Fruit fly (Drosophila melanogaster) whole organism, embryonic: Measurements from ENCODE around the gene rictor.

Source experiments
- Abd-B ChIP-seq: fragments of 200-800 bp; sonication (Bioruptor generic); optimal IDR thresholded peaks from 2 replicates; lab custom pipeline; 2018; ENCODE audit warnings: missing biosample characterization, mild to moderate bottlenecking, missing genetic modification characterization, moderate library complexity
- Bteb2 ChIP-seq: fragments of 200-800 bp; sonication (Bioruptor generic); optimal IDR thresholded peaks from 2 replicates; lab custom pipeline; 2016; ENCODE audit warnings: missing biosample characterization, missing genetic modification characterization
- CG10209 ChIP-seq: fragments of 200-800 bp; sonication (Bioruptor generic); optimal IDR thresholded peaks from 3 replicates; lab custom pipeline; 2017; ENCODE audit warnings: missing biosample characterization, mild to moderate bottlenecking, missing genetic modification characterization, missing genetic modification reagents
- CG10366 ChIP-seq: fragments of 200-800 bp; sonication (Bioruptor generic); IDR thresholded peaks from 2 replicates; pipeline ENCODE4 v1.3.6; 2022; ENCODE audit warnings: missing biosample characterization, missing genetic modification characterization
- CG10431 ChIP-seq: fragments of 200-800 bp; sonication (Bioruptor generic); optimal IDR thresholded peaks from 3 replicates; lab custom pipeline; 2018; ENCODE audit warnings: missing biosample characterization, mild to moderate bottlenecking, missing genetic modification characterization
- CG10462 ChIP-seq: fragments of 200-800 bp; sonication (Bioruptor generic); optimal IDR thresholded peaks from 2 replicates; lab custom pipeline; 2016; ENCODE audit warnings: missing biosample characterization, missing genetic modification characterization
- CG10959 ChIP-seq: fragments of 200-800 bp; sonication (Bioruptor generic); IDR thresholded peaks from 2 replicates; pipeline ENCODE4 v1.3.6; 2022; ENCODE audit warnings: missing biosample characterization, missing genetic modification characterization
- CG12659 ChIP-seq: fragments of 200-800 bp; sonication (Bioruptor generic); optimal IDR thresholded peaks from 3 replicates; lab custom pipeline; 2017; ENCODE audit warnings: mild to moderate bottlenecking, missing biosample characterization, missing genetic modification reagents, missing genetic modification characterization
- CG15011 ChIP-seq: fragments of 200-800 bp; sonication (Bioruptor generic); optimal IDR thresholded peaks from 3 replicates; lab custom pipeline; 2018; ENCODE audit warnings: missing biosample characterization, mild to moderate bottlenecking, missing genetic modification characterization
- CG16779 ChIP-seq: fragments of 200-800 bp; sonication (Bioruptor generic); IDR thresholded peaks from 2 replicates; pipeline ENCODE4 v1.3.6; 2022; ENCODE audit warnings: missing biosample characterization, missing genetic modification characterization
- CG17328 ChIP-seq: fragments of 200-800 bp; sonication (Bioruptor generic); IDR thresholded peaks from 2 replicates; pipeline ENCODE4 v1.3.6; 2022; ENCODE audit warnings: missing biosample characterization, missing genetic modification characterization
- CG1792 ChIP-seq: fragments of 200-800 bp; sonication (Bioruptor generic); optimal IDR thresholded peaks from 2 replicates; lab custom pipeline; 2016; ENCODE audit warnings: missing biosample characterization, missing genetic modification characterization
- CG30431 ChIP-seq: fragments of 200-800 bp; sonication (Bioruptor generic); optimal IDR thresholded peaks from 2 replicates; lab custom pipeline; 2017; ENCODE audit warnings: missing biosample characterization, missing genetic modification characterization
- CG32772 ChIP-seq: fragments of 200-800 bp; sonication (Bioruptor generic); IDR thresholded peaks from 2 replicates; pipeline ENCODE4 v1.3.6; 2022; ENCODE audit warnings: missing biosample characterization, missing genetic modification characterization
- CG7556 ChIP-seq: fragments of 200-800 bp; sonication (Bioruptor generic); optimal IDR thresholded peaks from 2 replicates; lab custom pipeline; 2017; ENCODE audit warnings: missing biosample characterization, mild to moderate bottlenecking, missing genetic modification characterization
- CG7839 ChIP-seq: fragments of 200-800 bp; sonication (Bioruptor generic); optimal IDR thresholded peaks from 3 replicates; lab custom pipeline; 2018; ENCODE audit warnings: missing biosample characterization, mild to moderate bottlenecking, missing genetic modification characterization, moderate library complexity
- CG7987 ChIP-seq: fragments of 200-800 bp; sonication (Bioruptor generic); optimal IDR thresholded peaks from 2 replicates; lab custom pipeline; 2018; ENCODE audit warnings: missing biosample characterization, mild to moderate bottlenecking, missing genetic modification characterization, moderate library complexity
- CrebB ChIP-seq: fragments of 200-800 bp; sonication (Bioruptor generic); optimal IDR thresholded peaks from 3 replicates; lab custom pipeline; 2018; ENCODE audit warnings: missing biosample characterization, mild to moderate bottlenecking, missing genetic modification characterization
- Deaf1 ChIP-seq: fragments of 200-800 bp; optimal IDR thresholded peaks from 3 replicates; lab custom pipeline; 2019; ENCODE audit warnings: missing biosample characterization, mild to moderate bottlenecking, missing genetic modification characterization, moderate library complexity
- E2f1 ChIP-seq: fragments of 200-800 bp; sonication (Bioruptor generic); IDR thresholded peaks from 2 replicates; pipeline ENCODE4 v1.3.6; 2022; ENCODE audit warnings: missing biosample characterization, missing genetic modification characterization
- HLH54F ChIP-seq: fragments of 200-800 bp; sonication (Bioruptor generic); optimal IDR thresholded peaks from 3 replicates; lab custom pipeline; 2016; ENCODE audit warnings: missing biosample characterization, missing genetic modification characterization
- HLHmδ ChIP-seq: fragments of 200-800 bp; sonication (Bioruptor generic); optimal IDR thresholded peaks from 2 replicates; lab custom pipeline; 2018; ENCODE audit warnings: missing biosample characterization, mild to moderate bottlenecking, missing genetic modification characterization, moderate library complexity
- HmgD ChIP-seq: fragments of 200-800 bp; sonication (Bioruptor generic); optimal IDR thresholded peaks from 3 replicates; lab custom pipeline; 2016; ENCODE audit warnings: missing biosample characterization, missing genetic modification characterization
- Myb ChIP-seq: fragments of 200-800 bp; sonication (Bioruptor generic); optimal IDR thresholded peaks from 2 replicates; lab custom pipeline; 2016; ENCODE audit warnings: missing biosample characterization, missing genetic modification characterization
- NK7.1 ChIP-seq: fragments of 200-800 bp; sonication (Bioruptor generic); optimal IDR thresholded peaks from 3 replicates; lab custom pipeline; 2016; ENCODE audit warnings: missing biosample characterization, missing genetic modification characterization
- Nf-YB ChIP-seq: fragments of 200-800 bp; sonication (Bioruptor generic); optimal IDR thresholded peaks from 3 replicates; lab custom pipeline; 2019; ENCODE audit warnings: missing biosample characterization, mild to moderate bottlenecking, missing genetic modification characterization, moderate library complexity
- Oaz ChIP-seq: fragments of 200-800 bp; sonication (Bioruptor generic); IDR thresholded peaks from 2 replicates; pipeline ENCODE4 v1.3.6; 2022; ENCODE audit warnings: missing biosample characterization, missing genetic modification characterization
- Scr ChIP-seq: fragments of 200-800 bp; sonication (Bioruptor generic); IDR thresholded peaks from 2 replicates; pipeline ENCODE4 v1.3.6; 2022; ENCODE audit warnings: missing biosample characterization, missing genetic modification characterization; ENCODE audit not compliant: partially characterized antibody
- Usf ChIP-seq: fragments of 200-800 bp; sonication (Bioruptor generic); optimal IDR thresholded peaks from 2 replicates; lab custom pipeline; 2017; ENCODE audit warnings: missing genotype, missing biosample characterization, missing genetic modification characterization
- abd-A ChIP-seq: fragments of 200-800 bp; sonication (Bioruptor generic); optimal IDR thresholded peaks from 3 replicates; lab custom pipeline; 2019; ENCODE audit warnings: missing biosample characterization, mild to moderate bottlenecking, missing genetic modification characterization, moderate library complexity
- al ChIP-seq: fragments of 200-800 bp; sonication (Bioruptor generic); IDR thresholded peaks from 2 replicates; pipeline ENCODE4 v1.3.6; 2022; ENCODE audit warnings: missing biosample characterization, missing genetic modification characterization
- da ChIP-seq: fragments of 200-800 bp; sonication (Bioruptor generic); optimal IDR thresholded peaks from 2 replicates; lab custom pipeline; 2016; ENCODE audit warnings: missing biosample characterization, missing genetic modification characterization
- emc ChIP-seq: fragments of 200-800 bp; sonication (Bioruptor generic); optimal IDR thresholded peaks from 2 replicates; lab custom pipeline; 2016; ENCODE audit warnings: missing biosample characterization, missing genetic modification characterization
- fd96Cb ChIP-seq: fragments of 200-800 bp; sonication (Bioruptor generic); optimal IDR thresholded peaks from 2 replicates; lab custom pipeline; 2018; ENCODE audit warnings: missing biosample characterization, mild to moderate bottlenecking, missing genetic modification characterization, moderate library complexity
- ftz-f1 ChIP-seq: fragments of 200-800 bp; sonication (Bioruptor generic); optimal IDR thresholded peaks from 2 replicates; lab custom pipeline; 2016; ENCODE audit warnings: missing biosample characterization, missing genetic modification characterization
- gcm ChIP-seq: fragments of 200-800 bp; sonication (Bioruptor generic); optimal IDR thresholded peaks from 2 replicates; lab custom pipeline; 2019; ENCODE audit warnings: missing biosample characterization, mild to moderate bottlenecking, missing genetic modification characterization, moderate library complexity
- gfzf ChIP-seq: fragments of 200-800 bp; sonication (Bioruptor generic); optimal IDR thresholded peaks from 2 replicates; lab custom pipeline; 2016; ENCODE audit warnings: missing biosample characterization, mild to moderate bottlenecking, missing genetic modification characterization, moderate library complexity
- inv ChIP-seq: fragments of 200-800 bp; sonication (Bioruptor generic); IDR thresholded peaks from 2 replicates; pipeline ENCODE4 v1.3.6; 2022; ENCODE audit warnings: missing biosample characterization, missing genetic modification characterization; ENCODE audit not compliant: partially characterized antibody
- nau ChIP-seq: fragments of 200-800 bp; sonication (Bioruptor generic); optimal IDR thresholded peaks from 3 replicates; lab custom pipeline; 2017; ENCODE audit warnings: missing biosample characterization, mild to moderate bottlenecking, missing genetic modification characterization, missing genetic modification reagents
- org-1 ChIP-seq: fragments of 200-800 bp; sonication (Bioruptor generic); optimal IDR thresholded peaks from 2 replicates; lab custom pipeline; 2017; ENCODE audit warnings: missing biosample characterization, missing genetic modification characterization
- p53 ChIP-seq: fragments of 200-800 bp; sonication (Bioruptor generic); optimal IDR thresholded peaks from 2 replicates; lab custom pipeline; 2016; ENCODE audit warnings: missing biosample characterization, missing genetic modification characterization
- peb ChIP-seq: fragments of 200-800 bp; sonication (Bioruptor generic); IDR thresholded peaks from 2 replicates; pipeline ENCODE4 v1.3.6; 2022; ENCODE audit warnings: missing biosample characterization, missing genetic modification characterization
- pfk ChIP-seq: fragments of 200-800 bp; sonication (Bioruptor generic); optimal IDR thresholded peaks from 2 replicates; lab custom pipeline; 2018; ENCODE audit warnings: missing biosample characterization, mild to moderate bottlenecking, missing genetic modification characterization, moderate library complexity
- rib ChIP-seq: fragments of 200-800 bp; sonication (Bioruptor generic); IDR thresholded peaks from 2 replicates; pipeline ENCODE4 v1.3.6; 2022; ENCODE audit warnings: missing biosample characterization, missing genetic modification characterization
- salm ChIP-seq: fragments of 200-800 bp; sonication (Bioruptor generic); optimal IDR thresholded peaks from 2 replicates; lab custom pipeline; 2018; ENCODE audit warnings: missing biosample characterization, mild to moderate bottlenecking, missing genetic modification characterization
- sc ChIP-seq, 3 experiments: fragments of >200 bp in 2 of 3; fragments of 200-800 bp in 1 of 3; sonication (Bioruptor generic) in 1 of 3; optimal IDR thresholded peaks; 2 replicates in 2 of 3; 3 replicates in 1 of 3; lab custom pipeline; 2017; ENCODE audit warnings: mild to moderate bottlenecking in 1 of 3, missing biosample characterization in 1 of 3, missing genetic modification characterization in 1 of 3, missing genetic modification reagents in 1 of 3
- slbo ChIP-seq: fragments of 200-800 bp; sonication (Bioruptor generic); IDR thresholded peaks from 2 replicates; pipeline ENCODE4 v1.3.6; 2022; ENCODE audit warnings: missing biosample characterization, missing genetic modification characterization
- tgo ChIP-seq: fragments of 200-800 bp; sonication (Bioruptor generic); IDR thresholded peaks from 3 replicates; pipeline ENCODE4 v1.3.6; 2022; ENCODE audit warnings: missing biosample characterization, missing genetic modification characterization
- trh ChIP-seq: fragments of 200-800 bp; sonication (Bioruptor generic); optimal IDR thresholded peaks from 2 replicates; lab custom pipeline; 2016; ENCODE audit warnings: missing biosample characterization, missing genetic modification characterization
- wor ChIP-seq: fragments of 200-800 bp; sonication (Bioruptor generic); IDR thresholded peaks from 2 replicates; pipeline ENCODE4 v1.3.6; 2022; ENCODE audit warnings: missing biosample characterization, missing genetic modification characterization
- zen ChIP-seq: fragments of 200-800 bp; sonication (Bioruptor generic); optimal IDR thresholded peaks from 3 replicates; lab custom pipeline; 2018; ENCODE audit warnings: missing biosample characterization, mild to moderate bottlenecking, missing genetic modification characterization, moderate library complexity

Gene rictor

dm6 chrX:19307810-19308456 is 46.9 kb upstream of the rictor start, which contains the start of gene CG8051 (continued):
- TF ChIP-seq wor (GFP tag; lab: Robert Waterston, UW) = no peak
- no peak for TF ChIP-seq trh (GFP tag; lab: Kevin White, UChicago)
- no peak for TF ChIP-seq inv
- no peak for TF ChIP-seq fd96Cb (tag; lab: Kevin White, UChicago)
- TF ChIP-seq emc (GFP tag; lab: Kevin White, UChicago) = no peak
- peak; percentile 62; the same call in 1 of the 2 replicates for TF ChIP-seq CG32772
- TF ChIP-seq rib (GFP tag; lab: Robert Waterston, UW) = 0 out of 2 replicates have a peak, but pooled peaks have one; percentile 39
- TF ChIP-seq Oaz (GFP tag; lab: Robert Waterston, UW) = no peak
- no peak for TF ChIP-seq Scr (GFP tag; lab: Robert Waterston, UW)
- TF ChIP-seq CG10431 (GFP tag; lab: Kevin White, UChicago) = no peak
- no peak for TF ChIP-seq CG10959 (GFP tag; lab: Robert Waterston, UW)
- TF ChIP-seq CG10462 = no peak
- no peak for TF ChIP-seq pfk (GFP tag; lab: Kevin White, UChicago)
- no peak for TF ChIP-seq HLH54F
- peak; percentile 54 for TF ChIP-seq CG7987 (GFP tag; lab: Kevin White, UChicago)
- peak; percentile 24 for TF ChIP-seq CG10209 (GFP tag; lab: Kevin White, UChicago)
- no peak for TF ChIP-seq salm (tag; lab: Kevin White, UChicago)
- no peak for TF ChIP-seq Bteb2
- peak; percentile 38 for TF ChIP-seq Deaf1 (tag; lab: Kevin White, UChicago)
- TF ChIP-seq Abd-B (GFP tag; lab: Kevin White, UChicago) = no peak
- no peak for TF ChIP-seq CG10366 (GFP tag; lab: Robert Waterston, UW)
- no peak; the same call in 1 of the 2 replicates for TF ChIP-seq slbo (GFP tag; lab: Robert Waterston, UW)
- TF ChIP-seq p53 = no peak
- TF ChIP-seq tgo = 0 out of 3 replicates have a peak, but pooled peaks have one; percentile 20
- TF ChIP-seq CG16779 = no peak
- TF ChIP-seq al (GFP tag; lab: Robert Waterston, UW) = no peak
- no peak for TF ChIP-seq CG17328 (GFP tag; lab: Robert Waterston, UW)
- no peak for TF ChIP-seq HLHmδ (GFP tag; lab: Kevin White, UChicago)
- no peak for TF ChIP-seq CG7556 (GFP tag; lab: Kevin White, UChicago)
- no peak for TF ChIP-seq NK7.1 (GFP tag; lab: Kevin White, UChicago)
- peak; percentile 42; the same call in 1 of the 2 replicates for TF ChIP-seq E2f1 (GFP tag; lab: Robert Waterston, UW)
- no peak for TF ChIP-seq da (GFP tag; lab: Kevin White, UChicago)
- TF ChIP-seq nau (GFP tag; lab: Kevin White, UChicago) = peak; percentile 33

DNA sequence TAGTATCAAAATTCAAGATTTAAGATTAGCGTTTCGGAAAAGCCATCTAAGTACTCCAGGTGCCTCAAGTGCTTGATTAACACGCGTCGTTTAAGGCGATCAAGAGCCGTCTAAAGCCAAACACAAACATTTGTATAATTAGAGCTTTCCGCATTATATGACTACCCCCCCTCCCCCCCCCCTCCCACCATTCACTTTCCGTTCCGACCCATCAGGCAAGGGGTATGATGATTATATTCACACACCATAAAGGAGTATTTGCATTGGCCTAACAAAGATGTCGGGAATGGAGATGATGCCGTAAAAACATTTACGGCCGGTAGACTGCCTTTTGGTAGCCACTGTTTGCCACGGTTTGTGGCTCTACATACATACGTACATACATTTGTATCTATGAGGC is 45.5 kb upstream of the rictor start:
- peak; percentile 23 for TF ChIP-seq CG7839
- no peak for TF ChIP-seq ftz-f1 (GFP tag; lab: Kevin White, UChicago)
- TF ChIP-seq HmgD (GFP tag; lab: Kevin White, UChicago) = no peak
- TF ChIP-seq Nf-YB (GFP tag; lab: Kevin White, UChicago) = no peak
- TF ChIP-seq CG30431 (GFP tag; lab: Kevin White, UChicago) = no peak
- peak; percentile 1 for TF ChIP-seq CG15011 (GFP tag; lab: Kevin White, UChicago)
- TF ChIP-seq abd-A (tag; lab: Kevin White, UChicago) = no peak
- no peak for TF ChIP-seq Abd-B (GFP tag; lab: Kevin White, UChicago)
- no peak for TF ChIP-seq CG1792 (GFP tag; lab: Kevin White, UChicago)
- no peak for TF ChIP-seq Usf (GFP tag; lab: Kevin White, UChicago)
- TF ChIP-seq CrebB (tag; lab: Kevin White, UChicago) = no peak
- TF ChIP-seq Myb (GFP tag; lab: Kevin White, UChicago) = no peak
- no peak for TF ChIP-seq org-1 (GFP tag; lab: Kevin White, UChicago)
- TF ChIP-seq sc (optimal IDR thresholded peaks at IDR 0.05; lab: Kevin White, UChicago) = no peak
- no peak for TF ChIP-seq sc (GFP tag; optimal IDR thresholded peaks at IDR 0.05; lab: Kevin White, UChicago)
- TF ChIP-seq gfzf (GFP tag; lab: Kevin White, UChicago) = no peak
- TF ChIP-seq zen = no peak
- TF ChIP-seq peb (GFP tag; lab: Robert Waterston, UW) = no peak
- TF ChIP-seq gcm (GFP tag; lab: Kevin White, UChicago) = no peak
- peak; percentile 12 for TF ChIP-seq CG12659 (GFP tag; lab: Kevin White, UChicago)
